Fruit fly (Drosophila melanogaster): ENCODE measurements around the gene Nup58.

The Nup58 gene

DNA sequence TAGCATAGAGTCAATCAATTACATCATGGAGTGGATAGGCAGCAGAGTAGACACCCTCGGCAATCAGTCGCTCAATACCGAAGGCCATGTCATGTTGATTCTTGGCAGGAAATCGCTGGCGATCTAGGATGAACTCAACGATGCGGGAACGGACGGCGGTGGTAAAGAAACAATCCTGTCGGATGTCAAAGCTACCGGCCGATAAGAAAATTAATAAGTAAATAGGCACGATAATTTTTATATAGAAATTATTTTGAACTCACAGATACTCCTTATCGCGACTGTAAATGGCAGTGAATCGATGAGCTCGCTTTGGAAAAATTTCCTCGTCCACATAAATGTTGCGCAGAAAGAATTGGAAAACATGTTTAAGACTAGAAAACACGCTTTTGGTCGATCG, 6.8 kb upstream of the Nup58 start:
- no peak for TF ChIP-seq noc (tag; optimal IDR thresholded peaks at IDR 0.05)

DNA sequence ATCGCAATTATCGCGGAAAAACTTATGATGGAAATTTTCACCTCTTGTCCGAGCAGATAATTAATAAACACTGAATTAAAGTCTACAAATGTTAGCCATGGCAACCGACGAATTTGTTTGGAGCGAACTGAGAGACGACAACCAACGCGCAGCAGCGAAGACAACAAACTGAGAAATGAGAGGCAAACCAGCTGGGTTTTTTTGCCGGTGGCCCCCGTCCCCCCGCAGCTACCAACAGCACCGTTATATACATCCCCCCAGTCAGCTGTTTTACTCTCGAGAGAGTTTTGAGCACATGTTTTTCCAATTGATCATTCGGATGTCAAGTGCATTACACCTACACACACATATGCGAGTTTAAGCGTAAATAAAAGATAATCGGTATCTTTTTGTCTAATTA, 3.8 kb upstream of the Nup58 start:
- TF ChIP-seq noc (tag; optimal IDR thresholded peaks at IDR 0.05) = no peak

DNA sequence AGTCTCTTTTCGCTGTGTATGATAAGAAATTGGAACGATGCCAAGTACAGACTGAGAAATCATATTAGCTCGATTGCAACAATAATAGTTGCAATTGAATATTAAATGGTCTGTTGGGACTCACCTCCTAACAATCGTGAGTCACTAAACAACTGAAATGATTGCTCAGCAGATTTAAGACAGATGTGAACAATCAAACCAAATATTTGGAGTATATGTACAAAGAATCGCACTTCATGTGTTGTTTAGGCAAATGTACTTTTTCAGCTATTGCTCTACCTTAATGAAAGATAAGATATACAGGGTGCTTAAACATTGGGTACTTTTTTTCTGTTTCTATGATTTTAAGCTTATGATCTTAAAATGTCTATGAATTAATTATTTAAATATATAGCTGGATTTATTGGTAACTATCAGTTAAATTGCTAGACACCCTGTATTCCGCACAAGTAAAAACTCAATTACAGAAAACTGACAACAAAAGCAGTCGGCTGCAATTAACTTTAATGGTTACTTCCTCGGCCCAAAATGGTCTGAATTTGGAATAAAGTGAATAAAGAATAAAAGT, 3.2 kb upstream of the Nup58 start:
- TF ChIP-seq noc (tag; optimal IDR thresholded peaks at IDR 0.05) = peak; percentile 90

dm6 chr3R:19642092-19642892, 2.5 kb upstream of the Nup58 start, which contains the start of gene subdued:
subdued (minus strand) TSS chr3R:19642722.
- TF ChIP-seq noc (tag; optimal IDR thresholded peaks at IDR 0.05) = no peak

dm6 chr3R:19642893-19643270, 1.9 kb upstream of the Nup58 start:
- TF ChIP-seq noc (tag; optimal IDR thresholded peaks at IDR 0.05) = no peak

- peak; percentile 70 for TF ChIP-seq noc (tag; optimal IDR thresholded peaks at IDR 0.05)
Observed at dm6 chr3R:19644094-19644900, 529 bp upstream of the Nup58 start, which contains the start of gene Vha13. Vha13 (minus strand) TSS chr3R:19644386.

DNA sequence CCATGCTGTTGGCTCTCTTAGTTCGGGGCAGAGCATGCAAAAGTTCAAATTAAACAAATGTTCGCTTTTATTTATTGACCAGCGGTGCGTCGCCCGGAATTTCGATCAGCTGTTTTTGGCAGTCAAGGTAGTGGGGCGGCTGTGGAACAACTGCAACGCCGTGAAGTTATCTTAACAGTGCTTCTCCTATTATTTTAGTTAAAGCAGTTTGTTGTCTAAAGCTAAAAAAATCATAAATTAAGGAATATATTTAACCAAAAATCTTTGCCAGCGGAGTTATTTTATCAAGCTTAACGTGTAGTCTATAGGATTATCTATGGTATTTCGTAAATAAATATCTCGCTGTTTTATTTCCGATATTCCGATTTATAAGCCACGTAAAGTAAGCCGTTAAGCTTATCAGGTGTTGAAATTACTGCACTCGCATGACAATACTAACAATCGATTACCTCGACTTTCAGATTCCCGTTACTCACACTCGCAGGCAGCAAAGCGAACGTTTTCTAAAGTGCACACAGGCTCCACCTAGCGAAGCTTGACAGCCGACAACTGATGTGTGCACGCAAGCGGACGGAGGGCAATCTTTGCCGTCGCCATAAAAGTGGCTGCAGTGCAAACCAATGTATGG, 3.6 kb downstream of the Nup58 start, which contains the start of the genes CG6195 and CG31220:
CG6195 (minus strand) TSS at position 122 of the 628 bp plus-strand sequence.
CG31220 (plus strand) TSS at position 199 of the 628 bp plus-strand sequence.
- TF ChIP-seq noc (tag; optimal IDR thresholded peaks at IDR 0.05) = no peak

dm6 chr3R:19650718-19651117, 5.9 kb downstream of the Nup58 start, which contains the start of gene CG31219:
CG31219 (plus strand) TSS chr3R:19651018.
- no peak for TF ChIP-seq noc (tag; optimal IDR thresholded peaks at IDR 0.05)

dm6 chr3R:19656455-19656854, 11.6 kb downstream of the Nup58 start:
- no peak for TF ChIP-seq noc (tag; optimal IDR thresholded peaks at IDR 0.05)

- TF ChIP-seq noc (tag; optimal IDR thresholded peaks at IDR 0.05) = no peak
Observed at dm6 chr3R:19657235-19657634, 12.4 kb downstream of the Nup58 start.

DNA sequence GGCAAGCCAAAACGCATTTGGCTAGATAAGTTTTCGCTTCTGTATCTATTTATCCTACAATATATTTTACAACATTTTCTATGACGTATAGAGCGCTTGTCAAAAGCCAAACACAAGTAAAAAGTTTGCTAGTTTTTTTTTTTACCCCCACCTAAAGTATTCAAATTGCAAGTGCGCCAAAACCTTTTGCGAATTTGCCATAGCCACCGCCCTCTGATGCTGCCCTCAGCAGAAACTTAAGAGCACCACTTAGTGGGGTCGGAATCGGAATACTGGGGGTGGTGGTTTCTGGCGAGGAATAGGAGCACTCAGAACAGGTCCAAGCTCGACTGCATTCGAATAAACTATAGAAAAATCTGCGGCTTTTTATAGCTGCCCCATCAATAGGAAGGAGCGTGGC, 12.9 kb downstream of the Nup58 start, which contains the start of gene CG6184:
CG6184 (minus strand) TSS at position 101 of the 400 bp plus-strand sequence.
- no peak for TF ChIP-seq noc (tag; optimal IDR thresholded peaks at IDR 0.05)

dm6 chr3R:19659448-19659847, 14.6 kb downstream of the Nup58 start, which contains the start of gene ort:
ort (plus strand) TSS chr3R:19659748.
- no peak for TF ChIP-seq noc (tag; optimal IDR thresholded peaks at IDR 0.05)

dm6 chr3R:19664713-19665112, 19.9 kb downstream of the Nup58 start, which contains the start of gene CG7432:
CG7432 (plus strand) TSS chr3R:19665007.
- TF ChIP-seq noc (tag; optimal IDR thresholded peaks at IDR 0.05) = no peak

DNA sequence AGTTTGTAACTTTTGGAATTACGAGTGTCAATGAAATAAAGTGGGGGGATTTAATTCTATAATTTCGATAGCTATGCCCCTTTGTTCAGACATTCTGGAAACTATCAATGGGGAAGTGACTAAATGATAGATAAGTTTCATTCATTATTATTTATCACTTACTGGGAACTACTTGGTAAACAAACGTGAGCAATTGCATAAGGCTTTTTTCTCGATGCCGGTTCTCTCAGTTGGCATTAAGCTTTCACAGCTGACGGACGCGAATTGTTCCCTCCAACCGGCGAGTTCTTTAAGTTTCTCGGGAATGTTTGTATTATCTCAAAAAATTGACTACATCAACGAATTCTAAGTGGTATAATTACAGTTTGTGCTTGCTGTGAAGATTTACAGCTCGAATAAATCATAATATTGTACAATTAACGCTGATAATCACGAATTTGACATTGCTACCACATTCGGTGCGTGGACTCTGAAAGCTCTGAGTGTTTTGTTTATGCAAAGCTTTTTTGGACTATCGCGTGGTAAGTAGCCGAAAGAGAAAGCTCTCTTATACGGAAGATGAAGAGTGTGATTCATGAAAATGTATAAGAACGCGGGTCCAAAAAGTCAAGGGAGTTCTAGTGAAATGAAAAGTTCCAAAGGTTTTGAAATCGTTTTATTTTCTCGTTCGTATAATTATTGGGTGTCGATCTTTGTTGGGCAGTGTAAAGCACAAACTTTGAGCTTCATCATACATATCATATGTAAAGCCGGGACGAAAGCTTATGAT, 26.6 kb downstream of the Nup58 start, which contains the start of gene Naam:
Naam (plus strand) TSS at position 228 of the 769 bp plus-strand sequence.
- peak; percentile 81 for TF ChIP-seq noc (tag; optimal IDR thresholded peaks at IDR 0.05)

DNA sequence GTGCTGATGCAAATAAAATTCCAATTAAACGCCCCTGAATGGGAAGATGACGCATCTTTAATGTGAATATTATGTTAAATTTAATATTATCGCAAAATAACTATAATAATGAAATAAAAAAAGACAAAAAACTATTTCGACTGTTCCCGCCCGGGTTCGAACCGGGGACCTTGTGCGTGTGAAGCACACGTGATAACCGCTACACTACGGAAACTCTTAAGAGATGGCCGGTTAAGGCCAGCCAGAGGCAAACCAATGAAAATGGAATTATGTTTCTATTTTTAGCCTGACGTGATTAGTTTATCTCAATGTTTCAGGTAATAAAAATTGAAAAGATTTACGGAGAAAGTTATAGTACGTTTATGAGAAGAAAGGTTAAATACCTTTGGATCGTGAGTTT, 27.3 kb downstream of the Nup58 start:
- no peak for TF ChIP-seq noc (tag; optimal IDR thresholded peaks at IDR 0.05)

All from whole organism, larva.